Worm (Caenorhabditis elegans) whole organism, mixed stage, embryonic: ENCODE results near the gene pat-2.

ENCODE experiments used
- bed-3 ChIP-seq: fragments of 200-800 bp; sonication (Bioruptor generic); optimal IDR thresholded peaks from 3 replicates; lab custom pipeline; 2018; ENCODE audit warnings: mild to moderate bottlenecking, missing genetic modification characterization, moderate library complexity, missing compliant biosample characterization
- blmp-1 ChIP-seq: fragments of 150-350 bp; optimal IDR thresholded peaks from 2 replicates; lab custom pipeline; 2014; ENCODE audit warnings: missing biosample characterization, missing genetic modification characterization
- ces-1 ChIP-seq: fragments of 150-350 bp; optimal IDR thresholded peaks from 2 replicates; lab custom pipeline; 2014; ENCODE audit warnings: missing biosample characterization, missing genetic modification reagents, missing genetic modification characterization
- elt-1 ChIP-seq: sonication (generic microtip); optimal IDR thresholded peaks from 2 replicates; lab custom pipeline; 2017; ENCODE audit warnings: missing genetic modification characterization, mild to moderate bottlenecking, missing compliant biosample characterization, antibody characterized with exemption, moderate library complexity, borderline replicate concordance; ENCODE audit not compliant: insufficient read depth
- elt-3 ChIP-seq: fragments of 150-350 bp; optimal IDR thresholded peaks from 2 replicates; lab custom pipeline; 2014; ENCODE audit warnings: missing biosample characterization, missing genetic modification characterization
- lin-32 ChIP-seq: fragments of 200-800 bp; sonication (Bioruptor generic); optimal IDR thresholded peaks from 2 replicates; lab custom pipeline; 2018; ENCODE audit warnings: mild to moderate bottlenecking, missing genetic modification characterization, missing compliant biosample characterization
- mab-5 ChIP-seq: fragments of 150-350 bp; optimal IDR thresholded peaks from 2 replicates; lab custom pipeline; 2014; ENCODE audit warnings: missing biosample characterization, missing genetic modification characterization
- mls-2 ChIP-seq: sonication (generic microtip); optimal IDR thresholded peaks from 2 replicates; lab custom pipeline; 2016; ENCODE audit warnings: mild to moderate bottlenecking, missing genetic modification characterization, moderate library complexity, missing compliant biosample characterization
- nhr-12 ChIP-seq: fragments of 150-350 bp; optimal IDR thresholded peaks from 2 replicates; lab custom pipeline; 2014; ENCODE audit warnings: missing biosample characterization, missing genetic modification characterization
- nhr-2 ChIP-seq: fragments of 150-350 bp; optimal IDR thresholded peaks from 2 replicates; lab custom pipeline; 2014; ENCODE audit warnings: missing biosample characterization, missing genetic modification characterization
- nhr-237 ChIP-seq: fragments of 150-350 bp; optimal IDR thresholded peaks from 2 replicates; lab custom pipeline; 2014; ENCODE audit warnings: missing biosample characterization, missing genetic modification characterization
- nhr-76 ChIP-seq: sonication (generic microtip); optimal IDR thresholded peaks from 2 replicates; lab custom pipeline; 2017; ENCODE audit warnings: missing biosample characterization, missing genetic modification characterization
- pha-4 ChIP-seq: fragments of 150-350 bp; optimal IDR thresholded peaks from 2 replicates; lab custom pipeline; 2018; ENCODE audit warnings: missing biosample characterization, missing genetic modification reagents, missing genetic modification characterization
- ztf-11 ChIP-seq: fragments of 150-350 bp; optimal IDR thresholded peaks from 2 replicates; lab custom pipeline; 2014; ENCODE audit warnings: missing biosample characterization, missing genetic modification characterization

DNA sequence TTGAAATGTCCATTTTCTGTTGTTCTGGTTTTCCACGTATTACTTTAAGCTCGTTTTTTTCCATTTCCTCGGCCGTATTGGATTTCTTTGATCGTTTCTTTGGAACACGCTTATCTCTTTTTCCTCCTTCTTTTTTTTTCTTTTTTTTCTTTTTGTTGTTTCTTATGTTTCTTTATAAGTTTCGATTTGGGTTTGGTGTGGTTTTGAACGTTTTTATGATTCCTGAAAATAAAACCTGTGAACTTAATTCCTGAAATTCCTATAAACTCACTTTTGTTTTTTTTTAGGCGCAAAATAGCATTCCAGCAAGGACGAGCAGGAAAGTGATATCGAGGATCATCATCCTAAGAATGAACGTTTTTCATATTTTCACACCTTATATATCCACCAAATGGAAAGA lies 47.5 kb upstream of the pat-2 start, which contains the start of gene K02D10.2:
- no peak for TF ChIP-seq ces-1 (GFP tag; lab: Kevin White, UChicago)
- TF ChIP-seq lin-32 (GFP tag; lab: Kevin White, UChicago), result no peak
- TF ChIP-seq nhr-12 (tag; lab: Kevin White, UChicago), result no peak
- no peak for TF ChIP-seq elt-3 (tag; lab: Kevin White, UChicago)
- TF ChIP-seq mab-5 (tag; lab: Kevin White, UChicago), result no peak
- TF ChIP-seq nhr-76 (tag; lab: Kevin White, UChicago), result no peak
- no peak for TF ChIP-seq nhr-237 (tag; lab: Kevin White, UChicago)
- no peak for TF ChIP-seq pha-4 (tag; lab: Kevin White, UChicago)
- TF ChIP-seq elt-1 (tag; lab: Kevin White, UChicago), result no peak
- TF ChIP-seq ztf-11 (tag; lab: Kevin White, UChicago), result no peak
- TF ChIP-seq bed-3, result no peak
- TF ChIP-seq blmp-1, result no peak
- no peak for TF ChIP-seq mls-2 (tag; lab: Kevin White, UChicago)
- no peak for TF ChIP-seq nhr-2 (tag; lab: Kevin White, UChicago)
